Fruit fly (Drosophila melanogaster) whole organism, embryonic: ENCODE data around the gene xmas.

Experiments
- Bgb ChIP-seq: fragments of 200-800 bp; sonication (Bioruptor generic); IDR thresholded peaks from 2 replicates; pipeline ENCODE4 v1.3.6; 2022; ENCODE audit warnings: missing biosample characterization, missing genetic modification characterization; ENCODE audit not compliant: partially characterized antibody
- CG10565 ChIP-seq: fragments of 200-800 bp; sonication (Bioruptor generic); optimal IDR thresholded peaks from 3 replicates; lab custom pipeline; 2016; ENCODE audit warnings: missing biosample characterization, mild to moderate bottlenecking, missing genetic modification characterization
- CG11085 ChIP-seq: fragments of 200-800 bp; sonication (Bioruptor generic); IDR thresholded peaks from 2 replicates; pipeline ENCODE4 v1.3.6; 2022; ENCODE audit warnings: missing biosample characterization, missing genetic modification characterization
- CG12744 ChIP-seq: fragments of 200-800 bp; sonication (Bioruptor generic); optimal IDR thresholded peaks from 2 replicates; lab custom pipeline; 2016; ENCODE audit warnings: missing biosample characterization, missing genetic modification characterization
- CG15011 ChIP-seq: fragments of 200-800 bp; sonication (Bioruptor generic); optimal IDR thresholded peaks from 3 replicates; lab custom pipeline; 2018; ENCODE audit warnings: missing biosample characterization, mild to moderate bottlenecking, missing genetic modification characterization
- CG15073 ChIP-seq: fragments of 200-800 bp; sonication (Bioruptor generic); optimal IDR thresholded peaks from 2 replicates; lab custom pipeline; 2016; ENCODE audit warnings: missing biosample characterization, missing genetic modification characterization
- CG1603 ChIP-seq: fragments of 200-800 bp; sonication (Bioruptor generic); optimal IDR thresholded peaks from 2 replicates; lab custom pipeline; 2019; ENCODE audit warnings: missing biosample characterization, mild to moderate bottlenecking, missing genetic modification characterization, moderate library complexity
- CG17361 ChIP-seq: fragments of 200-800 bp; sonication (Bioruptor generic); IDR thresholded peaks from 3 replicates; pipeline ENCODE4 v1.3.6; 2022; ENCODE audit warnings: missing biosample characterization, missing genetic modification characterization
- CG30403 ChIP-seq: fragments of 200-800 bp; sonication (Bioruptor generic); optimal IDR thresholded peaks from 3 replicates; lab custom pipeline; 2016; ENCODE audit warnings: missing biosample characterization, missing genetic modification characterization
- CG4360 ChIP-seq: fragments of 200-800 bp; sonication (Bioruptor generic); IDR thresholded peaks from 2 replicates; pipeline ENCODE4 v1.3.6; 2022; ENCODE audit warnings: missing biosample characterization, missing genetic modification characterization
- CG4854 ChIP-seq: fragments of 200-800 bp; sonication (Bioruptor generic); optimal IDR thresholded peaks from 2 replicates; lab custom pipeline; 2016; ENCODE audit warnings: missing biosample characterization, missing genetic modification characterization, inconsistent platforms
- CG6254 ChIP-seq: fragments of 200-800 bp; sonication (Bioruptor generic); optimal IDR thresholded peaks from 3 replicates; lab custom pipeline; 2017; ENCODE audit warnings: mild to moderate bottlenecking, missing biosample characterization, missing genetic modification reagents, missing genetic modification characterization
- CG6272 ChIP-seq: fragments of 200-800 bp; sonication (Bioruptor generic); IDR thresholded peaks from 2 replicates; pipeline ENCODE4 v1.3.6; 2022; ENCODE audit warnings: missing biosample characterization, missing genetic modification characterization
- CG7271 ChIP-seq: fragments of 200-800 bp; sonication (Bioruptor generic); optimal IDR thresholded peaks from 2 replicates; lab custom pipeline; 2018; ENCODE audit warnings: missing biosample characterization, mild to moderate bottlenecking, missing genetic modification characterization, moderate library complexity
- CG9797 ChIP-seq: fragments of 200-800 bp; sonication (Bioruptor generic); optimal IDR thresholded peaks from 3 replicates; lab custom pipeline; 2018; ENCODE audit warnings: missing biosample characterization, mild to moderate bottlenecking, missing genetic modification characterization
- Camta ChIP-seq: fragments of 200-800 bp; sonication (Bioruptor generic); optimal IDR thresholded peaks from 2 replicates; lab custom pipeline; 2016; ENCODE audit warnings: missing biosample characterization, missing genetic modification characterization
- CrebB ChIP-seq: fragments of 200-800 bp; sonication (Bioruptor generic); optimal IDR thresholded peaks from 3 replicates; lab custom pipeline; 2018; ENCODE audit warnings: missing biosample characterization, mild to moderate bottlenecking, missing genetic modification characterization
- Drgx ChIP-seq: fragments of 200-800 bp; sonication (Bioruptor generic); IDR thresholded peaks from 2 replicates; pipeline ENCODE4 v1.3.6; 2022; ENCODE audit warnings: missing biosample characterization, missing genetic modification characterization
- HLH54F ChIP-seq: fragments of 200-800 bp; sonication (Bioruptor generic); optimal IDR thresholded peaks from 3 replicates; lab custom pipeline; 2016; ENCODE audit warnings: missing biosample characterization, missing genetic modification characterization
- Hey ChIP-seq: fragments of 200-800 bp; sonication (Bioruptor generic); optimal IDR thresholded peaks from 3 replicates; lab custom pipeline; 2018; ENCODE audit warnings: missing biosample characterization, mild to moderate bottlenecking, missing genetic modification characterization
- Hmx ChIP-seq: fragments of 200-800 bp; sonication (Bioruptor generic); optimal IDR thresholded peaks from 2 replicates; lab custom pipeline; 2016; ENCODE audit warnings: missing biosample characterization, missing genetic modification characterization
- Hr3 ChIP-seq: fragments of 200-800 bp; sonication (Bioruptor generic); optimal IDR thresholded peaks from 3 replicates; lab custom pipeline; 2016; ENCODE audit warnings: missing biosample characterization, missing genetic modification characterization
- Hr51 ChIP-seq, 2 experiments: fragments of 200-800 bp; sonication (Bioruptor generic); optimal IDR thresholded peaks; 2 replicates in 1 of 2; 3 replicates in 1 of 2; lab custom pipeline; 2016 to 2018; ENCODE audit warnings: missing biosample characterization in 2 of 2, missing genetic modification characterization in 2 of 2, mild to moderate bottlenecking in 1 of 2, moderate library complexity in 1 of 2
- Hsf ChIP-seq: fragments of 200-800 bp; sonication (Bioruptor generic); optimal IDR thresholded peaks from 3 replicates; lab custom pipeline; 2016; ENCODE audit warnings: missing biosample characterization, missing genetic modification characterization
- Kr ChIP-seq: fragments of 200-800 bp; sonication (Bioruptor generic); optimal IDR thresholded peaks from 2 replicates; lab custom pipeline; 2017; ENCODE audit warnings: missing biosample characterization, mild to moderate bottlenecking, missing genetic modification characterization
- Lhr ChIP-seq: fragments of 200-800 bp; sonication (Bioruptor generic); optimal IDR thresholded peaks from 3 replicates; lab custom pipeline; 2017; ENCODE audit warnings: mild to moderate bottlenecking, missing biosample characterization, missing genetic modification reagents, missing genetic modification characterization
- Mrtf ChIP-seq: fragments of 200-800 bp; sonication (Bioruptor generic); IDR thresholded peaks from 3 replicates; pipeline ENCODE4 v1.3.6; 2022; ENCODE audit warnings: missing biosample characterization, missing genetic modification characterization
- Poxn ChIP-seq: fragments of 200-800 bp; sonication (Bioruptor generic); IDR thresholded peaks from 2 replicates; pipeline ENCODE4 v1.3.6; 2022; ENCODE audit warnings: missing biosample characterization, missing genetic modification characterization
- ash1 ChIP-seq: fragments of 200-800 bp; sonication (Bioruptor generic); optimal IDR thresholded peaks from 2 replicates; lab custom pipeline; 2018; ENCODE audit warnings: missing biosample characterization, mild to moderate bottlenecking, missing genetic modification characterization
- bcd ChIP-seq: fragments of 200-800 bp; sonication (Bioruptor generic); optimal IDR thresholded peaks from 2 replicates; lab custom pipeline; 2017; ENCODE audit warnings: missing biosample characterization, mild to moderate bottlenecking, missing genetic modification characterization
- bsh ChIP-seq, 2 experiments: fragments of 200-800 bp; sonication (Bioruptor generic); optimal IDR thresholded peaks; 2 replicates each; lab custom pipeline; 2017 to 2018; ENCODE audit warnings: mild to moderate bottlenecking in 2 of 2, missing biosample characterization in 2 of 2, missing genetic modification characterization in 2 of 2, moderate library complexity in 1 of 2
- chif ChIP-seq, 2 experiments: fragments of 200-800 bp; sonication (Bioruptor generic); optimal IDR thresholded peaks; 3 replicates each; lab custom pipeline; 2016; ENCODE audit warnings: missing biosample characterization in 2 of 2, missing genetic modification characterization in 2 of 2
- dimm ChIP-seq: fragments of 200-800 bp; sonication (Bioruptor generic); IDR thresholded peaks from 2 replicates; pipeline ENCODE4 v1.3.6; 2022; ENCODE audit warnings: missing biosample characterization, missing genetic modification characterization
- disco-r ChIP-seq: fragments of 200-800 bp; sonication (Bioruptor generic); optimal IDR thresholded peaks from 2 replicates; lab custom pipeline; 2016; ENCODE audit warnings: missing biosample characterization, missing genetic modification characterization
- en ChIP-seq: fragments of 200-800 bp; sonication (Bioruptor generic); optimal IDR thresholded peaks from 2 replicates; lab custom pipeline; 2016; ENCODE audit warnings: missing biosample characterization, missing genetic modification characterization
- gro ChIP-seq: fragments of 200-800 bp; sonication (Bioruptor generic); optimal IDR thresholded peaks from 2 replicates; lab custom pipeline; 2016; ENCODE audit warnings: missing biosample characterization, missing genetic modification characterization
- gt ChIP-seq: fragments of 200-800 bp; sonication (Bioruptor generic); IDR thresholded peaks from 2 replicates; pipeline ENCODE4 v1.3.6; 2022; ENCODE audit warnings: missing biosample characterization, missing genetic modification characterization
- hb ChIP-seq: fragments of 200-800 bp; sonication (Bioruptor generic); IDR thresholded peaks from 3 replicates; pipeline ENCODE4 v1.3.6; 2022; ENCODE audit warnings: missing biosample characterization, missing genetic modification characterization; ENCODE audit not compliant: partially characterized antibody
- lola ChIP-seq, 3 experiments: fragments of >200 bp in 2 of 3; fragments of 200-800 bp in 1 of 3; sonication (Bioruptor generic) in 1 of 3; optimal IDR thresholded peaks; 2 replicates each; lab custom pipeline; 2017 to 2019; ENCODE audit warnings: missing biosample characterization in 3 of 3, missing genetic modification characterization in 3 of 3, mild to moderate bottlenecking in 1 of 3, moderate library complexity in 1 of 3
- mam ChIP-seq: fragments of 200-800 bp; sonication (Bioruptor generic); optimal IDR thresholded peaks from 3 replicates; lab custom pipeline; 2016; ENCODE audit warnings: missing biosample characterization, missing genetic modification characterization
- nau ChIP-seq: fragments of 200-800 bp; sonication (Bioruptor generic); optimal IDR thresholded peaks from 3 replicates; lab custom pipeline; 2017; ENCODE audit warnings: missing biosample characterization, mild to moderate bottlenecking, missing genetic modification characterization, missing genetic modification reagents
- onecut ChIP-seq: fragments of 200-800 bp; sonication (Bioruptor generic); IDR thresholded peaks from 2 replicates; pipeline ENCODE4 v1.3.6; 2022; ENCODE audit warnings: missing biosample characterization, missing genetic modification characterization
- pan ChIP-seq, 4 experiments: fragments of >200 bp in 3 of 4; fragments of 200-800 bp in 1 of 4; sonication (Bioruptor generic) in 1 of 4; optimal IDR thresholded peaks in 3 of 4; IDR thresholded peaks in 1 of 4; 2 replicates each; pipeline versions ENCODE4 v1.3.6 to Lab custom; 2017 to 2022; ENCODE audit warnings: missing biosample characterization in 2 of 4, missing genetic modification characterization in 2 of 4, mixed read lengths in 1 of 4
- pho ChIP-seq: fragments of 200-800 bp; sonication (Bioruptor generic); optimal IDR thresholded peaks from 2 replicates; lab custom pipeline; 2016; ENCODE audit warnings: missing biosample characterization, missing genetic modification characterization
- run ChIP-seq: fragments of 200-800 bp; sonication (Bioruptor generic); optimal IDR thresholded peaks from 3 replicates; lab custom pipeline; 2018; ENCODE audit warnings: missing biosample characterization, mild to moderate bottlenecking, missing genetic modification characterization
- sug ChIP-seq: fragments of 200-800 bp; optimal IDR thresholded peaks from 2 replicates; lab custom pipeline; 2019; ENCODE audit warnings: missing biosample characterization, mild to moderate bottlenecking, missing genetic modification characterization, moderate library complexity
- trem ChIP-seq: fragments of 200-800 bp; optimal IDR thresholded peaks from 3 replicates; lab custom pipeline; 2019; ENCODE audit warnings: missing biosample characterization, mild to moderate bottlenecking, missing genetic modification characterization, moderate library complexity
- tx ChIP-seq: fragments of 200-800 bp; sonication (Bioruptor generic); optimal IDR thresholded peaks from 2 replicates; lab custom pipeline; 2016; ENCODE audit warnings: missing biosample characterization, missing genetic modification characterization

xmas gene

dm6 chrX:17123545-17124203, 35.4 kb downstream of the xmas start (continued):
- TF ChIP-seq pho (GFP tag; lab: Kevin White, UChicago) (peak; percentile 66), CG4854 (GFP tag; lab: Kevin White, UChicago) (peak; percentile 44), Bgb (GFP tag; lab: Robert Waterston, UW) (no peak), HLH54F (peak; percentile 39), CG12744 (GFP tag; lab: Kevin White, UChicago) (no peak), Lhr (peak; percentile 10), CrebB (tag; lab: Kevin White, UChicago) (peak; percentile 60), gro (GFP tag; lab: Kevin White, UChicago) (peak; percentile 59), CG1603 (tag; lab: Kevin White, UChicago) (peak; percentile 84), trem (tag; lab: Kevin White, UChicago) (peak; percentile 46), onecut (GFP tag; lab: Robert Waterston, UW) (peak; percentile 58), mam (GFP tag; lab: Kevin White, UChicago) (peak; percentile 29), Hr51 (GFP tag; optimal IDR thresholded peaks at IDR 0.05; lab: Kevin White, UChicago) (peak; percentile 53 to 86), hb (GFP tag; lab: Robert Waterston, UW) (no peak), Hr3 (GFP tag; lab: Kevin White, UChicago) (peak; percentile 76), ash1 (GFP tag; lab: Kevin White, UChicago) (no peak), Camta (GFP tag; lab: Kevin White, UChicago) (no peak), chif (GFP tag; optimal IDR thresholded peaks at IDR 0.05; lab: Kevin White, UChicago) (peak; percentile 17 to 61), nau (peak; percentile 62), pan (optimal IDR thresholded peaks at IDR 0.05; lab: Kevin White, UChicago) (no peak), pan (GFP tag; optimal IDR thresholded peaks at IDR 0.05 in 1 of 2, IDR thresholded peaks at IDR 0.05 in 1 of 2) (peak in 1 of 2 experiments; percentile 78), Drgx (GFP tag; lab: Robert Waterston, UW) (peak; percentile 46; the same call in 1 of the 2 replicates), bsh (GFP tag; optimal IDR thresholded peaks at IDR 0.05; lab: Kevin White, UChicago) (peak in 1 of 2 experiments; percentile 75), gt (GFP tag; lab: Robert Waterston, UW) (no peak), CG17361 (GFP tag; lab: Robert Waterston, UW) (peak; percentile 76; the same call in 2 of the 3 replicates), CG30403 (GFP tag; lab: Kevin White, UChicago) (peak; percentile 77), tx (GFP tag; lab: Kevin White, UChicago) (peak; percentile 23), Hey (tag; lab: Kevin White, UChicago) (no peak), Hmx (GFP tag; lab: Kevin White, UChicago) (no peak), Kr (GFP tag; lab: Kevin White, UChicago) (peak; percentile 26), CG6272 (GFP tag; lab: Robert Waterston, UW) (peak; percentile 47; the same call in 1 of the 2 replicates), disco-r (GFP tag; lab: Kevin White, UChicago) (no peak), dimm (GFP tag; lab: Robert Waterston, UW) (peak; percentile 50; the same call in 1 of the 2 replicates), Hsf (GFP tag; lab: Kevin White, UChicago) (peak; percentile 70), CG4360 (GFP tag; lab: Robert Waterston, UW) (0 out of 2 replicates have a peak, but pooled peaks have one; percentile 11), CG10565 (GFP tag; lab: Kevin White, UChicago) (no peak), Poxn (GFP tag; lab: Robert Waterston, UW) (no peak), CG15073 (no peak), Mrtf (GFP tag; lab: Robert Waterston, UW) (0 out of 3 replicates have a peak, but pooled peaks have one; percentile 26), en (GFP tag; lab: Kevin White, UChicago) (no peak), CG6254 (GFP tag; lab: Kevin White, UChicago) (no peak), CG9797 (GFP tag; lab: Kevin White, UChicago) (no peak), CG15011 (peak; percentile 54), lola (GFP tag; optimal IDR thresholded peaks at IDR 0.05; lab: Kevin White, UChicago) (peak in 1 of 3 experiments; percentile 49), bcd (GFP tag; lab: Kevin White, UChicago) (peak; percentile 64), sug (tag; lab: Kevin White, UChicago) (peak; percentile 22), CG11085 (GFP tag; lab: Robert Waterston, UW) (0 out of 2 replicates have a peak, but pooled peaks have one; percentile 37), CG7271 (tag; lab: Kevin White, UChicago) (no peak), run (peak; percentile 40)
